Worm (Caenorhabditis elegans) whole organism, L4 larva: ENCODE results near the gene anmt-3.

ENCODE experiments used
- F26F4.8 ChIP-seq: fragments of 200-800 bp; sonication (Bioruptor generic); conservative IDR thresholded peaks from 2 replicates; pipeline ENCODE4 v1.3.6; 2022; ENCODE audit warnings: missing genetic modification characterization, missing compliant biosample characterization
- Y48G9A.11 ChIP-seq: fragments of 200-800 bp; sonication (Bioruptor generic); IDR thresholded peaks from 2 replicates; pipeline ENCODE4 v1.3.6; 2022; ENCODE audit warnings: missing genetic modification reagents, missing genetic modification characterization, missing compliant biosample characterization
- aha-1 ChIP-seq: fragments of 150-350 bp; peaks from one replicate; lab custom pipeline; 2014; ENCODE audit warnings: missing biosample characterization, missing genetic modification characterization
- ceh-62 ChIP-seq: sonication (generic microtip); optimal IDR thresholded peaks from 2 replicates; lab custom pipeline; 2017; ENCODE audit warnings: missing biosample characterization, missing genetic modification characterization
- daf-16 ChIP-seq, 3 experiments: sonication (generic microtip); optimal IDR thresholded peaks; 2 replicates each; lab custom pipeline; 2016 to 2017; ENCODE audit warnings: missing genetic modification characterization in 3 of 3, missing genetic modification reagents in 3 of 3, mild to moderate bottlenecking in 2 of 3, missing compliant biosample characterization in 2 of 3, missing biosample characterization in 1 of 3, moderate library complexity in 1 of 3
- daf-19 ChIP-seq: fragments of 200-800 bp; sonication (Bioruptor generic); conservative IDR thresholded peaks from 2 replicates; pipeline ENCODE4 v1.3.6; 2022; ENCODE audit warnings: missing genetic modification characterization, missing compliant biosample characterization
- dmd-6 ChIP-seq: fragments of 200-800 bp; sonication (Bioruptor generic); IDR thresholded peaks from 2 replicates; pipeline ENCODE4 v1.3.6; 2022; ENCODE audit warnings: missing genetic modification reagents, missing genetic modification characterization, missing compliant biosample characterization
- dpl-1 ChIP-seq: fragments of 150-350 bp; optimal IDR thresholded peaks from 2 replicates; lab custom pipeline; 2014; ENCODE audit warnings: missing biosample characterization, missing genetic modification reagents, missing genetic modification characterization
- dve-1 ChIP-seq: sonication (generic microtip); optimal IDR thresholded peaks from 2 replicates; lab custom pipeline; 2017; ENCODE audit warnings: antibody characterized with exemption, mild to moderate bottlenecking, missing genetic modification characterization, missing compliant biosample characterization; ENCODE audit not compliant: insufficient read depth
- egl-43 ChIP-seq: fragments of 200-800 bp; sonication (Bioruptor generic); IDR thresholded peaks from 2 replicates; pipeline ENCODE4 v1.3.6; 2022; ENCODE audit warnings: missing genetic modification reagents, missing genetic modification characterization, missing compliant biosample characterization
- hif-1 ChIP-seq, 2 experiments: sonication (generic microtip); optimal IDR thresholded peaks; 2 replicates each; lab custom pipeline; 2016 to 2017; ENCODE audit warnings: missing compliant biosample characterization in 2 of 2, missing genetic modification characterization in 2 of 2, missing genetic modification reagents in 2 of 2, missing genotype in 2 of 2, mild to moderate bottlenecking in 1 of 2
- hlh-30 ChIP-seq: sonication (generic microtip); optimal IDR thresholded peaks from 2 replicates; lab custom pipeline; 2017; ENCODE audit warnings: antibody characterized with exemption, mild to moderate bottlenecking, missing genetic modification characterization, missing compliant biosample characterization; ENCODE audit not compliant: insufficient read depth
- hmg-1.1 ChIP-seq: fragments of 200-800 bp; sonication (Bioruptor generic); IDR thresholded peaks from 2 replicates; pipeline ENCODE4 v1.3.6; 2022; ENCODE audit warnings: missing genetic modification reagents, missing genetic modification characterization, missing compliant biosample characterization
- jun-1 ChIP-seq: fragments of 150-350 bp; optimal IDR thresholded peaks from 2 replicates; lab custom pipeline; 2014; ENCODE audit warnings: missing biosample characterization, missing genetic modification reagents, missing genetic modification characterization
- lim-7 ChIP-seq: fragments of 200-800 bp; sonication (Bioruptor generic); IDR thresholded peaks from 2 replicates; pipeline ENCODE4 v1.3.6; 2022; ENCODE audit warnings: missing genetic modification characterization, missing compliant biosample characterization
- lin-39 ChIP-seq: fragments of 150-350 bp; optimal IDR thresholded peaks from 2 replicates; lab custom pipeline; 2014; ENCODE audit warnings: missing biosample characterization, missing genetic modification reagents, missing genetic modification characterization
- mdl-1 ChIP-seq, 2 experiments: fragments of 150-350 bp in 1 of 2; sonication (generic microtip) in 1 of 2; optimal IDR thresholded peaks; 2 replicates each; lab custom pipeline; 2014 to 2017; ENCODE audit warnings: missing biosample characterization in 2 of 2, missing genetic modification characterization in 2 of 2
- mes-2 ChIP-seq: sonication (generic microtip); optimal IDR thresholded peaks from 2 replicates; lab custom pipeline; 2016; ENCODE audit warnings: missing genotype, mild to moderate bottlenecking, missing genetic modification characterization, missing compliant biosample characterization; ENCODE audit not compliant: poor library complexity, severe bottlenecking
- mxl-2 ChIP-seq: fragments of 200-800 bp; sonication (Bioruptor generic); conservative IDR thresholded peaks from 2 replicates; pipeline ENCODE4 v1.3.6; 2022; ENCODE audit warnings: missing genetic modification reagents, missing genetic modification characterization, missing compliant biosample characterization
- mxl-3 ChIP-seq: fragments of 200-800 bp; sonication (Bioruptor generic); optimal IDR thresholded peaks from 2 replicates; lab custom pipeline; 2018; ENCODE audit warnings: mild to moderate bottlenecking, missing genetic modification characterization, missing compliant biosample characterization
- nhr-237 ChIP-seq: sonication (generic microtip); optimal IDR thresholded peaks from 2 replicates; lab custom pipeline; 2017; ENCODE audit warnings: missing biosample characterization, missing genetic modification characterization
- nhr-25 ChIP-seq: sonication (generic microtip); optimal IDR thresholded peaks from 2 replicates; lab custom pipeline; 2017; ENCODE audit warnings: missing genetic modification characterization, mild to moderate bottlenecking, missing compliant biosample characterization, antibody characterized with exemption, moderate library complexity, borderline replicate concordance; ENCODE audit not compliant: insufficient read depth
- nhr-28 ChIP-seq: fragments of 150-350 bp; optimal IDR thresholded peaks from 2 replicates; lab custom pipeline; 2014; ENCODE audit warnings: missing biosample characterization, missing genetic modification characterization
- nhr-41 ChIP-seq: fragments of 200-800 bp; sonication (Bioruptor generic); IDR thresholded peaks from 2 replicates; pipeline ENCODE4 v1.3.6; 2022; ENCODE audit warnings: missing genetic modification reagents, missing genetic modification characterization, missing compliant biosample characterization
- nhr-42 ChIP-seq: fragments of 200-800 bp; sonication (Bioruptor generic); IDR thresholded peaks from 2 replicates; pipeline ENCODE4 v1.3.6; 2022; ENCODE audit warnings: missing genetic modification characterization, missing compliant biosample characterization
- nhr-48 ChIP-seq: sonication (generic microtip); optimal IDR thresholded peaks from 2 replicates; lab custom pipeline; 2016; ENCODE audit warnings: mild to moderate bottlenecking, missing genetic modification characterization, missing compliant biosample characterization
- pha-4 ChIP-seq, 2 experiments: fragments of 150-350 bp in 1 of 2; fragments of 200-800 bp in 1 of 2; sonication (Bioruptor generic) in 1 of 2; IDR thresholded peaks in 1 of 2; optimal IDR thresholded peaks in 1 of 2; 2 replicates each; pipeline versions ENCODE4 v1.3.6 to Lab custom; 2014 to 2022; ENCODE audit warnings: missing genetic modification characterization in 2 of 2, missing genetic modification reagents in 2 of 2, missing biosample characterization in 1 of 2, missing compliant biosample characterization in 1 of 2
- set-16 ChIP-seq: fragments of 200-800 bp; sonication (Bioruptor generic); IDR thresholded peaks from 2 replicates; pipeline ENCODE4 v1.3.6; 2022; ENCODE audit warnings: missing genetic modification reagents, missing genetic modification characterization, missing compliant biosample characterization
- skn-1 ChIP-seq: fragments of 150-350 bp; optimal IDR thresholded peaks from 2 replicates; lab custom pipeline; 2014; ENCODE audit warnings: missing biosample characterization, missing genetic modification characterization
- snpc-4 ChIP-seq: fragments of 150-350 bp; optimal IDR thresholded peaks from 2 replicates; lab custom pipeline; 2014; ENCODE audit warnings: missing biosample characterization, missing genetic modification characterization
- tra-1 ChIP-seq: fragments of 200-800 bp; sonication (Bioruptor generic); IDR thresholded peaks from 2 replicates; pipeline ENCODE4 v1.3.6; 2022; ENCODE audit warnings: missing genetic modification reagents, missing genetic modification characterization, missing compliant biosample characterization
- unc-62 ChIP-seq, 3 experiments: fragments of 150-350 bp in 1 of 3; sonication (generic microtip); optimal IDR thresholded peaks in 2 of 3; peaks in 1 of 3; 1 replicate in 1 of 3; 2 replicates in 2 of 3; lab custom pipeline; 2014 to 2017; ENCODE audit warnings: missing biosample characterization in 3 of 3, missing genetic modification characterization in 3 of 3, missing genetic modification reagents in 3 of 3, missing genotype in 1 of 3
- vab-7 ChIP-seq: fragments of 200-800 bp; sonication (Bioruptor generic); IDR thresholded peaks from 2 replicates; pipeline ENCODE4 v1.3.6; 2022; ENCODE audit warnings: missing genetic modification reagents, missing genetic modification characterization, missing compliant biosample characterization
- ztf-11 ChIP-seq: fragments of 150-350 bp; optimal IDR thresholded peaks from 2 replicates; lab custom pipeline; 2014; ENCODE audit warnings: missing biosample characterization, missing genetic modification characterization

The anmt-3 gene

ce11 chrV:10003315-10003969, 45.3 kb upstream of the anmt-3 start (continued):
- TF ChIP-seq dmd-6 (GFP tag; lab: Robert Waterston, UW), result peak; percentile 72
- TF ChIP-seq dpl-1, result peak; percentile 31
- TF ChIP-seq vab-7 (GFP tag; lab: Robert Waterston, UW), result no peak
- TF ChIP-seq daf-16 (GFP tag; optimal IDR thresholded peaks at IDR 0.05; lab: Kevin White, UChicago), result peak in 1 of 2 experiments; percentile 13
- TF ChIP-seq daf-16 (tag; optimal IDR thresholded peaks at IDR 0.05; lab: Kevin White, UChicago), result peak; percentile 55
- peak in 1 of 2 experiments; percentile 41 for TF ChIP-seq mdl-1 (tag; optimal IDR thresholded peaks at IDR 0.05; lab: Kevin White, UChicago)
- TF ChIP-seq nhr-237, result no peak
- TF ChIP-seq hlh-30 (tag; lab: Kevin White, UChicago), result peak; percentile 31
- peak in 1 of 2 experiments; percentile 62 for TF ChIP-seq hif-1 (tag; optimal IDR thresholded peaks at IDR 0.05; lab: Kevin White, UChicago)

- TF ChIP-seq nhr-237, result no peak
- no peak for TF ChIP-seq egl-43 (GFP tag; lab: Robert Waterston, UW)
- TF ChIP-seq snpc-4 (tag; lab: Kevin White, UChicago), result no peak
- TF ChIP-seq mdl-1 (tag; optimal IDR thresholded peaks at IDR 0.05; lab: Kevin White, UChicago), result peak in 1 of 2 experiments; percentile 41
- TF ChIP-seq aha-1 (tag; lab: Kevin White, UChicago), result peak; percentile 48
- TF ChIP-seq hmg-1.1 (GFP tag; lab: Robert Waterston, UW), result no peak
- peak; percentile 89 for TF ChIP-seq nhr-28 (tag; lab: Kevin White, UChicago)
- TF ChIP-seq ztf-11, result no peak
- TF ChIP-seq mxl-3 (GFP tag; lab: Kevin White, UChicago), result peak; percentile 17
- peak; percentile 66 for TF ChIP-seq nhr-48 (tag; lab: Kevin White, UChicago)
- no peak for TF ChIP-seq lin-39 (tag; lab: Kevin White, UChicago)
- peak in 1 of 2 experiments; percentile 98 for TF ChIP-seq unc-62 (GFP tag; optimal IDR thresholded peaks at IDR 0.05 in 1 of 2; lab: Kevin White, UChicago)
- no peak for TF ChIP-seq unc-62 (tag; optimal IDR thresholded peaks at IDR 0.05; lab: Kevin White, UChicago)
- TF ChIP-seq daf-16 (GFP tag; optimal IDR thresholded peaks at IDR 0.05; lab: Kevin White, UChicago), result no peak
- TF ChIP-seq daf-16 (tag; optimal IDR thresholded peaks at IDR 0.05; lab: Kevin White, UChicago), result no peak
- TF ChIP-seq ceh-62 (tag; lab: Kevin White, UChicago), result no peak
- no peak for TF ChIP-seq jun-1
These were observed 44.6 kb upstream of the anmt-3 start for ce11 chrV:10002720-10003119.

- TF ChIP-seq hlh-30 (tag; lab: Kevin White, UChicago), result no peak
- TF ChIP-seq nhr-25 (tag; lab: Kevin White, UChicago), result no peak
- TF ChIP-seq, all 104 proteins: peak for 0
These were observed 42.6 kb upstream of the anmt-3 start, which contains the start of gene K08H10.10 for ce11 chrV:10000760-10001159. K08H10.10 (plus strand) TSS chrV:10001060.

ce11 chrV:9995791-9996190, 37.7 kb upstream of the anmt-3 start, which contains the start of gene K08H10.6:
K08H10.6 (minus strand) TSS chrV:9995891.
- TF ChIP-seq mes-2, result no peak
- no peak for TF ChIP-seq Y48G9A.11 (GFP tag; lab: Robert Waterston, UW)
- TF ChIP-seq skn-1, result no peak
- no peak for TF ChIP-seq lim-7
- TF ChIP-seq ztf-11, result no peak
- TF ChIP-seq mdl-1 (tag; optimal IDR thresholded peaks at IDR 0.05; lab: Kevin White, UChicago), result no peak
- TF ChIP-seq pha-4 (GFP tag; IDR thresholded peaks at IDR 0.05; lab: Robert Waterston, UW), result no peak
- TF ChIP-seq pha-4 (tag; optimal IDR thresholded peaks at IDR 0.05; lab: Kevin White, UChicago), result no peak
- TF ChIP-seq daf-19 (GFP tag; lab: Robert Waterston, UW), result no peak
- TF ChIP-seq nhr-42 (GFP tag; lab: Robert Waterston, UW), result no peak
- TF ChIP-seq dmd-6 (GFP tag; lab: Robert Waterston, UW), result no peak
- TF ChIP-seq mxl-2, result no peak
- no peak for TF ChIP-seq nhr-41 (GFP tag; lab: Robert Waterston, UW)
- no peak for TF ChIP-seq dpl-1
- TF ChIP-seq nhr-25 (tag; lab: Kevin White, UChicago), result no peak
- no peak for TF ChIP-seq F26F4.8 (GFP tag; lab: Robert Waterston, UW)
- TF ChIP-seq snpc-4 (tag; lab: Kevin White, UChicago), result no peak
- no peak for TF ChIP-seq tra-1 (GFP tag; lab: Robert Waterston, UW)
- TF ChIP-seq dve-1, result no peak
- no peak for TF ChIP-seq set-16 (GFP tag; lab: Robert Waterston, UW)
